Fruit fly (Drosophila melanogaster) whole organism, larva: ENCODE results near the gene Nedd8.

Source experiments
- noc ChIP-seq: fragments of 200-800 bp; sonication (Bioruptor generic); optimal IDR thresholded peaks from 3 replicates; lab custom pipeline; 2019; ENCODE audit warnings: missing biosample characterization, mild to moderate bottlenecking, missing genetic modification characterization, moderate library complexity

The Nedd8 gene

DNA sequence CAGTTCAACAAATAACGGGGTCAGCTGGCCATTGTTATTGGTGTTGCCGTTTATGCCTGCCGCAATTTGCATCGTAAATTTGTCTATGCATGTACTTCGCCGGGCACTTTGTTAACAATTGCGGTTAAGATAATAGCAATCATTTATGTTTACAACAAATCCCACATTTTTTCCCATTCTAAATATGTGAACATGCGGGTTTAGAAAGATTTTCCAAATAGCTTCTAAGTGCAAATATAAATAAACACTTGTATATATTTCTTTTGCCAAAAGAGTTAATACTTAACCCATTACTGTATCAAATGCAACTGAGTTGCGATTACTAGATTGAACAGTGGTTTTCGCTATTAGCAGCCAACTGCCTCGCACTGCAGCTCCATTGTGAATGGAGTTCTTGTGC is 29.3 kb upstream of the Nedd8 start:
- no peak for TF ChIP-seq noc (tag; lab: Kevin White, UChicago)

dm6 chr2L:18979407-18979806 is 27.8 kb upstream of the Nedd8 start:
- no peak for TF ChIP-seq noc (tag; lab: Kevin White, UChicago)

dm6 chr2L:18978923-18979322 is 27.3 kb upstream of the Nedd8 start:
- TF ChIP-seq noc (tag; lab: Kevin White, UChicago) = no peak

DNA sequence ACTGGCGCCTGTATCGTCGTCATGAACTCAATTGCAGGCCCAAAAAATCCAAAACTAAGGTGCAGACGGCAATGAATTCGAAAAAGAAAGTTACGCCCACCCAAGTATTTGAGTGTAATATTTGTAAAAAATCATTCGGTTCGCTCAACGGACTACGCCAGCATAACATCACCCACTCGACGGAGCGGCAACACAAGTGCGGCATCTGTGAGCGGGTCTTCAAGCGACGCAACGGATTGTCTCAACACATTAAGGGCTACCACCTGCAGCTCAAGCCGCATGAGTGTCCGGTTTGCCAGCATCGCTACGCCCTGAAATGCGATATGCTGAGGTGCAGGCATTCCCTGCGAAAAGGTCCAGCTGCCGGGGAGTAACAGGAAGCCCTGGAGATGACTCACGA is 25.1 kb upstream of the Nedd8 start:
- no peak for TF ChIP-seq noc (tag; lab: Kevin White, UChicago)

- peak; percentile 78 for TF ChIP-seq noc (tag; lab: Kevin White, UChicago)
Observed at dm6 chr2L:18974063-18974779, 22.6 kb upstream of the Nedd8 start, which contains the start of the genes L2HGDH and CG10431. Gene L2HGDH (minus strand): TSS chr2L:18974448. Gene CG10431 (plus strand): TSS chr2L:18974710.

dm6 chr2L:18968370-18969105 is 16.9 kb upstream of the Nedd8 start, which contains the start of the genes Nak and Tango6:
Gene Nak (minus strand): TSS chr2L:18968744.
Gene Tango6 (plus strand): TSS chr2L:18969028.
- TF ChIP-seq noc (tag; lab: Kevin White, UChicago) = no peak

- no peak for TF ChIP-seq noc (tag; lab: Kevin White, UChicago)
Observed at dm6 chr2L:18967897-18968296, 16.3 kb upstream of the Nedd8 start.

DNA sequence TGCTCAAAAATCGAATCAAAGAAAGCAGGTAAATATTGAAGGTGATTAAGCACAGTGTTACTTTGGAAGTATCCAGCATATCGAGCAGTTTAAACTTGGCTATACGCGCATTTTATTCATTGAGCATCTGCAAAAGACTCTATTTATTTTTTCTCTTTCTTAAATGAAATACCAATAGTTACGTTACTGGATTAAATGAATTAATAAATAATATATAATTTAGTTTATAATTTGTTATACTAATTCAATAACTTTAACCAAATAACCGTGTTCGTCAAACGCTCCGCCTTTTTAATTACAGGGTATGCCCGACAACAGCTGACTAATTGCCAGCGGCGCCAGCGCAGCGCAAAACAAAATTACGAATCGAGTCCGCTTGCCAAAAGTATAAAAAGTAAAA is 15.2 kb upstream of the Nedd8 start:
- TF ChIP-seq noc (tag; lab: Kevin White, UChicago) = peak; percentile 60

- TF ChIP-seq noc (tag; lab: Kevin White, UChicago) = peak; percentile 69
Observed at dm6 chr2L:18966214-18966556, 14.5 kb upstream of the Nedd8 start.

DNA sequence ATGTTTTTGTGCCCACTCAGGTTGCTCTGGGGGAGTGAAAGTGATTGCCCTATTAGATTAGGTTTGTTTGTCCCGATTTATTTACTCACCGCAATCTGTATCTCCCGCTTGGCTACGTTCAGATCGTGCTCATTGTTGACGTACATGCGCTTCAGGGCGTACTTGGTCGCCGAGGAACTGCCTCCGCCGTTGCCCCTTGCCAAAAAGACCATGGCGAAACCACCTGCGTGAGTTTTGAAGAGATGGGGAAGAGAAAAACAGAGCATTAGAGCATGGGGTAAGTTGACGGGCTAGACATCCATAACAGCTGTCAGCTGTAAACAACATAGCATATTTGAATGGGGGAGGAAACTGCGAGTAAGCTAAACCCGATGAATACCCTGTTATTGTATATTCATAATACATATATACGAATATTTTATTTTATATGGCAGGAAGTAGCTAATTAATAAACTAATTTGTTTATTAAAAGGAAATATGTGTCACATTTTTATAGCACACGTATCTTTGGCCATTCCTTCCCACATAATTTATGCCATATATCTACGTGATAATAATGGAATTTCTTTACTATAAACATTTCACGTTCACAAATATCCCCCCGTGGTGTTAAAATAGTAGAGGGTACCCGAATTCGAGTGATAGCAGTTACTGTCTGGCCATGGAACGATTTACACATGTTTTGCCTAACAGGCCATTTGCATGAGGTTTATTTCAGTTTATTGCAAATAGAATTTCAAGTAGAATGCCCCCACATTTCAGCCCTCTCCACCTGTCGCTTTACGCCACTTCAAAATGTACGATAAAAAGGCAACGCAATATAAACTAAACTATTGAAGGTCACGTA is 14.0 kb upstream of the Nedd8 start:
- TF ChIP-seq noc (tag; lab: Kevin White, UChicago) = peak; percentile 77

dm6 chr2L:18957142-18957674 is 5.6 kb upstream of the Nedd8 start, which contains the start of gene Bhmt:
Gene Bhmt (minus strand): TSS chr2L:18957311.
- TF ChIP-seq noc (tag; lab: Kevin White, UChicago) = peak; percentile 90

dm6 chr2L:18955666-18956065 is 4.0 kb upstream of the Nedd8 start:
- TF ChIP-seq noc (tag; lab: Kevin White, UChicago) = peak; percentile 42

DNA sequence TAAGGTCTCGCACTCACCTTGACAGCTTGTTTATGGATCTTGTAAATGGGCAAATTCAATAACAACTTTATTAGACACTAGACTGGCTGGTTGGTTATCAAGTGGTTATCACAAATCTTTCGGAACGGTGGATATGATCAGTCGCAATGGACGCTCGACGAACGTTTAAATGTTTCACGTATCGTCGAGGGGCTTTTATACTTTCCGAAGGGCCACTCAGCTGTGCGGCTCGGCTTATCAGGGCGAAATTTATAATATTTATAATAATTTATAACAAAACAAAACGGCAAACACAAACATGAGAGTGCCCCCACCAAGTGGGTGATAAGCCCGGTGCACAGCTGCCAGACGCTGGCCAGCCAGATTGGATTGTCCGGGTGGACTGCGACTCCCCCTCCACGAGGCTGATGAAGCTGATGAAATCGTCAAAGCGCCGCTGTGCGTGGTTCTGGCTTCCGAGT is 2.6 kb upstream of the Nedd8 start, which contains the start of gene CG10621:
Gene CG10621, minus strand, starts transcription at position 177 of the 461 bp plus-strand sequence.
- TF ChIP-seq noc (tag; lab: Kevin White, UChicago) = peak; percentile 75

- no peak for TF ChIP-seq noc (tag; lab: Kevin White, UChicago)
Observed at dm6 chr2L:18953512-18954254, 2.0 kb upstream of the Nedd8 start.

dm6 chr2L:18948724-18949108 is 2.9 kb downstream of the Nedd8 start, which contains the start of gene CG10428:
Gene CG10428 (plus strand): TSS chr2L:18948884.
- TF ChIP-seq noc (tag; lab: Kevin White, UChicago) = no peak
